Worm (Caenorhabditis elegans): ENCODE results near the gene ZK1010.4.

DNA sequence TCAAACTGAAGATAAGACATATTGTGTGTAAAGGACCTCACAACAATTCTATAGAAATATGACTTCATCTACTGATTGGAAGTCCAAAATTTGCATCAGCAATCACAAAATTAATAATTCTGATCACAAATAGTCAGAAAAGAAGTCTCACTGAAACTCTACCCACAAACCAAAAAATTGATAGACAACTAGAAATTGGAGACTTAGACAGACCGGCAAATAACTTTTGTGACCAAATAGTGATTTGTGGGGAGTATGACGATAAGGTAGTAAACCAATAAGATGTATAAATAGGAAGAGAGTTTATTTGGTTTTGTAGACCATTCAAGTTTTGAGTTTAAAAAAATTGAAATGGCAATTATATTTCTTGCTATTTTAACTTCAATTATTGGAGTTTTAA is 43.4 kb downstream of the ZK1010.4 start, which contains the start of gene cyp-13A12:
- TF ChIP-seq him-1 (tag; optimal IDR thresholded peaks at IDR 0.05) (no peak), W03F9.2 (tag; optimal IDR thresholded peaks at IDR 0.05) (no peak), dao-5 (tag; optimal IDR thresholded peaks at IDR 0.05) (no peak)
